Fruit fly (Drosophila melanogaster): ENCODE measurements around the gene CG1640.

- TF ChIP-seq CG34367 (tag; optimal IDR thresholded peaks at IDR 0.05): no peak
- no peak for TF ChIP-seq Snoo (tag; optimal IDR thresholded peaks at IDR 0.05)
- TF ChIP-seq D1 (tag; optimal IDR thresholded peaks at IDR 0.05): no peak
These were observed 30.8 kb downstream of the CG1640 start for dm6 chrX:13401245-13401644.
